Worm (Caenorhabditis elegans) whole organism, L3 larva: ENCODE data around the gene paqr-3.

ENCODE experiments used
- aly-2 ChIP-seq: fragments of 150-350 bp; optimal IDR thresholded peaks from 2 replicates; lab custom pipeline; 2014; ENCODE audit warnings: missing biosample characterization, missing genetic modification characterization
- ama-1 ChIP-seq: fragments of 150-350 bp; optimal IDR thresholded peaks from 2 replicates; lab custom pipeline; 2018
- elt-3 ChIP-seq, 3 experiments: fragments of 150-350 bp in 1 of 3; sonication (generic microtip) in 2 of 3; optimal IDR thresholded peaks; 2 replicates in 2 of 3; 4 replicates in 1 of 3; lab custom pipeline; 2014 to 2017; ENCODE audit warnings: missing biosample characterization in 3 of 3, missing genetic modification characterization in 3 of 3
- nhr-11 ChIP-seq: fragments of 150-350 bp; optimal IDR thresholded peaks from 2 replicates; lab custom pipeline; 2014; ENCODE audit warnings: missing biosample characterization, missing genetic modification characterization
- nhr-237 ChIP-seq: fragments of 150-350 bp; optimal IDR thresholded peaks from 2 replicates; lab custom pipeline; 2014; ENCODE audit warnings: missing biosample characterization, missing genetic modification characterization
- nhr-43 ChIP-seq: sonication (generic microtip); optimal IDR thresholded peaks from 2 replicates; lab custom pipeline; 2016; ENCODE audit warnings: mild to moderate bottlenecking, missing genetic modification characterization, missing compliant biosample characterization; ENCODE audit not compliant: poor library complexity, severe bottlenecking
- pha-4 ChIP-seq: fragments of 150-350 bp; optimal IDR thresholded peaks from 2 replicates; lab custom pipeline; 2014; ENCODE audit warnings: missing biosample characterization, missing genetic modification reagents, missing genetic modification characterization
- tbx-2 ChIP-seq: sonication (generic microtip); optimal IDR thresholded peaks from 2 replicates; lab custom pipeline; 2016; ENCODE audit warnings: mild to moderate bottlenecking, missing genetic modification characterization, missing compliant biosample characterization
- unc-62 ChIP-seq: fragments of 150-350 bp; sonication (generic microtip); optimal IDR thresholded peaks from 4 replicates; lab custom pipeline; 2014; ENCODE audit warnings: missing biosample characterization, missing genetic modification reagents, missing genetic modification characterization

DNA sequence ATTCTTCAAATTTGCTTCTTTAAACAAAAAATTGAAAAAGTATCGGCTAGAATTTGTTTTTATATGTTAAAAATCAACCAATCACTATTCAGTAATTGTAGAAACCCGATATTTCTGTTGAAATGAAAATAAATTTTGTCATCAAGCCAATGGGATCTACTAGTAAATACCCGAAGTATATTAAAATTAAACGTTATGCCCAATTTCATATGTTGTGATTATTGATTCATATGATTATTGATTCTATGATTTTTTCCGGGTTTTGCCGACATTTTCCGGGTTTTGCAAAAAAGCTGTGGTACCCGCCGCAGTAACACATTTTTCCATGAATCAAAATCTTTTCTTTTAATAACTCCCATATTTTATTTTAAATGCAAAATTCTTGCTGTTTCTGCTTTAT is 12.0 kb upstream of the paqr-3 start:
- no peak for TF ChIP-seq tbx-2 (tag; lab: Kevin White, UChicago)
- no peak for TF ChIP-seq ama-1 (lab: Kevin White, UChicago)
- TF ChIP-seq pha-4 = no peak
- TF ChIP-seq nhr-11 (tag; lab: Kevin White, UChicago) = no peak
- TF ChIP-seq nhr-237 (tag; lab: Kevin White, UChicago) = no peak
- no peak for TF ChIP-seq elt-3 (tag; optimal IDR thresholded peaks at IDR 0.05; lab: Kevin White, UChicago)
- no peak for TF ChIP-seq unc-62 (GFP tag; lab: Kevin White, UChicago)
- TF ChIP-seq nhr-43 (tag; lab: Kevin White, UChicago) = no peak
- no peak for TF ChIP-seq aly-2
